Worm (Caenorhabditis elegans) whole organism, young adult: Measurements from ENCODE around the gene srw-118.

ENCODE experiments used
- D2030.7 ChIP-seq: fragments of 200-800 bp; sonication (Bioruptor generic); IDR thresholded peaks from 2 replicates; pipeline ENCODE4 v1.3.6; 2022; ENCODE audit warnings: missing genetic modification reagents, missing genetic modification characterization, missing compliant biosample characterization
- F33H1.4 ChIP-seq: fragments of 200-800 bp; sonication (Bioruptor generic); IDR thresholded peaks from 2 replicates; pipeline ENCODE4 v1.3.6; 2022; ENCODE audit warnings: missing genetic modification reagents, missing genetic modification characterization, missing compliant biosample characterization
- F37B4.10 ChIP-seq: fragments of 200-800 bp; sonication (Bioruptor generic); IDR thresholded peaks from 2 replicates; pipeline ENCODE4 v1.3.6; 2022; ENCODE audit warnings: missing genetic modification characterization, missing compliant biosample characterization
- ceh-79 ChIP-seq: sonication (generic microtip); optimal IDR thresholded peaks from 2 replicates; lab custom pipeline; 2017; ENCODE audit warnings: mild to moderate bottlenecking, missing genetic modification characterization, missing compliant biosample characterization
- gei-17 ChIP-seq: fragments of 200-800 bp; sonication (Bioruptor generic); optimal IDR thresholded peaks from 2 replicates; lab custom pipeline; 2018; ENCODE audit warnings: mild to moderate bottlenecking, missing genetic modification characterization, missing compliant biosample characterization
- him-1 ChIP-seq: sonication (generic microtip); optimal IDR thresholded peaks from 2 replicates; lab custom pipeline; 2016; ENCODE audit warnings: missing genotype, missing genetic modification reagents, missing genetic modification characterization, missing compliant biosample characterization
- hlh-12 ChIP-seq: sonication (generic microtip); optimal IDR thresholded peaks from 2 replicates; lab custom pipeline; 2016; ENCODE audit warnings: missing genetic modification characterization, missing compliant biosample characterization
- rcor-1 ChIP-seq: fragments of 200-800 bp; sonication (Bioruptor generic); IDR thresholded peaks from 2 replicates; pipeline ENCODE4 v1.3.6; 2022; ENCODE audit warnings: missing genetic modification reagents, missing genetic modification characterization, missing compliant biosample characterization
- sea-2 ChIP-seq: fragments of 200-800 bp; sonication (Bioruptor generic); IDR thresholded peaks from 2 replicates; pipeline ENCODE4 v1.3.6; 2022; ENCODE audit warnings: missing genetic modification characterization, missing compliant biosample characterization
- snpc-4 ChIP-seq, 5 experiments: fragments of 150-350 bp in 1 of 5; sonication (generic microtip) in 4 of 5; optimal IDR thresholded peaks; 2 replicates each; lab custom pipeline; 2014 to 2018; ENCODE audit warnings: missing genetic modification characterization in 5 of 5, missing biosample characterization in 3 of 5, antibody characterized with exemption in 2 of 5, mild to moderate bottlenecking in 2 of 5, missing compliant biosample characterization in 2 of 5, missing genotype in 2 of 5, moderate library complexity in 2 of 5, missing genetic modification reagents in 1 of 5
- unc-130 ChIP-seq: sonication (generic microtip); optimal IDR thresholded peaks from 2 replicates; lab custom pipeline; 2016; ENCODE audit warnings: missing genetic modification reagents, missing genetic modification characterization, missing compliant biosample characterization
- unc-62 ChIP-seq: fragments of 150-350 bp; optimal IDR thresholded peaks from 2 replicates; lab custom pipeline; 2014; ENCODE audit warnings: missing biosample characterization, missing genetic modification reagents, missing genetic modification characterization
- xnd-1 ChIP-seq: sonication (generic microtip); optimal IDR thresholded peaks from 2 replicates; lab custom pipeline; 2016; ENCODE audit warnings: missing genotype, missing genetic modification reagents, missing genetic modification characterization, missing compliant biosample characterization

- TF ChIP-seq F33H1.4 (GFP tag; lab: Robert Waterston, UW): no peak
- no peak for TF ChIP-seq gei-17 (GFP tag; lab: Kevin White, UChicago)
- TF ChIP-seq sea-2 (GFP tag; lab: Robert Waterston, UW): no peak
- TF ChIP-seq rcor-1 (GFP tag; lab: Robert Waterston, UW): no peak
- TF ChIP-seq xnd-1 (tag; lab: Kevin White, UChicago): no peak
- no peak for TF ChIP-seq hlh-12 (tag; lab: Kevin White, UChicago)
- no peak for TF ChIP-seq ceh-79 (tag; lab: Kevin White, UChicago)
- TF ChIP-seq unc-130: no peak
- TF ChIP-seq snpc-4 (GFP tag; optimal IDR thresholded peaks at IDR 0.05; lab: Kevin White, UChicago): no peak
- no peak for TF ChIP-seq snpc-4 (tag; optimal IDR thresholded peaks at IDR 0.05; lab: Kevin White, UChicago)
- no peak for TF ChIP-seq unc-62
- TF ChIP-seq him-1: no peak
- TF ChIP-seq F37B4.10 (GFP tag; lab: Robert Waterston, UW): no peak
- TF ChIP-seq D2030.7 (GFP tag; lab: Robert Waterston, UW): no peak
Observed at ce11 chrV:3028205-3028604, 48.3 kb upstream of the srw-118 start, which contains the start of gene asp-7.
